Worm (Caenorhabditis elegans) whole organism, L4/young adult: ENCODE results near the gene K11D12.11.

Source experiments
- W03F9.2 ChIP-seq: fragments of 150-350 bp; optimal IDR thresholded peaks from 2 replicates; lab custom pipeline; 2014; ENCODE audit warnings: missing biosample characterization, missing genetic modification characterization
- dao-5 ChIP-seq: sonication (generic microtip); optimal IDR thresholded peaks from 2 replicates; lab custom pipeline; 2016; ENCODE audit warnings: missing genotype, missing genetic modification characterization, moderate library complexity, missing compliant biosample characterization
- him-1 ChIP-seq: sonication (generic microtip); optimal IDR thresholded peaks from 2 replicates; lab custom pipeline; 2016; ENCODE audit warnings: missing genotype, missing genetic modification reagents, missing genetic modification characterization, missing compliant biosample characterization

ce11 chrV:5023355-5023754 lies 16.0 kb downstream of the K11D12.11 start:
- TF ChIP-seq W03F9.2 (tag; lab: Kevin White, UChicago): no peak
- no peak for TF ChIP-seq him-1 (tag; lab: Kevin White, UChicago)
- TF ChIP-seq dao-5 (tag; lab: Kevin White, UChicago): no peak
